Fruit fly (Drosophila melanogaster): Measurements from ENCODE around the gene MED30.

DNA sequence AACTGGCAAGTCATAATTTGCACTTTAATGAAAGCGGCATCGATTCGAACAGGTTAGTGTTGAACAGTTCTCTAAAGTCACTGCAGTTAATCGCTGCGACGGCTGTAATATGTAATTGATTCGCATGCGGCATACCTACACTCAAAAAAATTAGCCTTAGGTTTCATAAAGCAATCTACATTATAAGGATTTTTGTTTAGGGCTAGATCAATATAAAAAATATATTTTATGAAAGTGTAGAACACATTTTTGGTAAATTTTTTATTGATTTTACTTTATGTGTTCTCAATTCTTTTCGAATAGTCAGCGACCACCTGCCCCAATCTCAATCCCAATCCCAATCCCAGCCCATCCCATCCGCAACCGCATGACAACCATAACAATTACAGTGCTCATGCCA, 4.4 kb upstream of the MED30 start:
- no peak for TF ChIP-seq CG31365 (tag; optimal IDR thresholded peaks at IDR 0.05)
- TF ChIP-seq CG4360 (GFP tag; IDR thresholded peaks at IDR 0.05), result no peak
- TF ChIP-seq CG17186 (GFP tag; optimal IDR thresholded peaks at IDR 0.05), result no peak
- no peak for TF ChIP-seq oc (tag; optimal IDR thresholded peaks at IDR 0.05)
- no peak for TF ChIP-seq cas (GFP tag; IDR thresholded peaks at IDR 0.05)
- no peak for TF ChIP-seq Adf1 (GFP tag; IDR thresholded peaks at IDR 0.05)
- no peak for TF ChIP-seq CG4820 (GFP tag; optimal IDR thresholded peaks at IDR 0.05)
- no peak for TF ChIP-seq Sox100B (GFP tag; optimal IDR thresholded peaks at IDR 0.05)
- no peak for TF ChIP-seq sna (GFP tag; IDR thresholded peaks at IDR 0.05; ENCODE audit: partially characterized antibody)
- TF ChIP-seq Hey (tag; optimal IDR thresholded peaks at IDR 0.05), result no peak
- TF ChIP-seq CG16779 (GFP tag; IDR thresholded peaks at IDR 0.05), result no peak
- no peak for TF ChIP-seq CG30431 (GFP tag; optimal IDR thresholded peaks at IDR 0.05)
- no peak for TF ChIP-seq sob (GFP tag; IDR thresholded peaks at IDR 0.05)
- no peak for TF ChIP-seq fru (optimal IDR thresholded peaks at IDR 0.05)

All from whole organism, embryonic.